Fruit fly (Drosophila melanogaster) whole organism, embryonic: Measurements from ENCODE around the gene NC2beta.
A peak's percentile ranks its signal among the peaks of the same experiment; 100 is the strongest.

ENCODE experiments used
- Antp ChIP-seq: fragments of 200-800 bp; sonication (Bioruptor generic); optimal IDR thresholded peaks from 3 replicates; lab custom pipeline; 2016; ENCODE audit warnings: missing biosample characterization, missing genetic modification characterization
- BtbVII ChIP-seq: fragments of 200-800 bp; sonication (Bioruptor generic); optimal IDR thresholded peaks from 3 replicates; lab custom pipeline; 2017; ENCODE audit warnings: missing biosample characterization, mild to moderate bottlenecking, missing genetic modification characterization
- CG10274 ChIP-seq: fragments of 200-800 bp; sonication (Bioruptor generic); optimal IDR thresholded peaks from 3 replicates; lab custom pipeline; 2017; ENCODE audit warnings: missing biosample characterization, mild to moderate bottlenecking, missing genetic modification characterization
- CG11085 ChIP-seq: fragments of 200-800 bp; sonication (Bioruptor generic); IDR thresholded peaks from 2 replicates; pipeline ENCODE4 v1.3.6; 2022; ENCODE audit warnings: missing biosample characterization, missing genetic modification characterization
- CG13123 ChIP-seq: fragments of 200-800 bp; sonication (Bioruptor generic); optimal IDR thresholded peaks from 2 replicates; lab custom pipeline; 2016; ENCODE audit warnings: missing biosample characterization, missing genetic modification characterization
- CG1603 ChIP-seq: fragments of 200-800 bp; sonication (Bioruptor generic); optimal IDR thresholded peaks from 2 replicates; lab custom pipeline; 2019; ENCODE audit warnings: missing biosample characterization, mild to moderate bottlenecking, missing genetic modification characterization, moderate library complexity
- CG17186 ChIP-seq: fragments of 200-800 bp; sonication (Bioruptor generic); optimal IDR thresholded peaks from 3 replicates; lab custom pipeline; 2017; ENCODE audit warnings: missing biosample characterization, missing genetic modification reagents, missing genetic modification characterization
- CG17829 ChIP-seq: fragments of 200-800 bp; optimal IDR thresholded peaks from 2 replicates; lab custom pipeline; 2019; ENCODE audit warnings: missing biosample characterization, mild to moderate bottlenecking, missing genetic modification characterization, moderate library complexity
- CG18619 ChIP-seq: fragments of 200-800 bp; sonication (Bioruptor generic); optimal IDR thresholded peaks from 3 replicates; lab custom pipeline; 2017; ENCODE audit warnings: missing biosample characterization, mild to moderate bottlenecking, missing genetic modification characterization
- CG30020 ChIP-seq: fragments of 200-800 bp; optimal IDR thresholded peaks from 2 replicates; lab custom pipeline; 2019; ENCODE audit warnings: missing biosample characterization, mild to moderate bottlenecking, missing genetic modification characterization, moderate library complexity
- CG31224 ChIP-seq: fragments of 200-800 bp; sonication (Bioruptor generic); IDR thresholded peaks from 2 replicates; pipeline ENCODE4 v1.3.6; 2022; ENCODE audit warnings: missing biosample characterization, missing genetic modification characterization
- CG3726 ChIP-seq: fragments of 200-800 bp; sonication (Bioruptor generic); IDR thresholded peaks from 3 replicates; pipeline ENCODE4, ENCODE4 v1.3.6; 2022; ENCODE audit warnings: missing biosample characterization, missing genetic modification characterization
- CG4328 ChIP-seq: fragments of 200-800 bp; sonication (Bioruptor generic); optimal IDR thresholded peaks from 3 replicates; lab custom pipeline; 2017; ENCODE audit warnings: missing biosample characterization, missing genetic modification reagents, missing genetic modification characterization
- CG7556 ChIP-seq: fragments of 200-800 bp; sonication (Bioruptor generic); optimal IDR thresholded peaks from 2 replicates; lab custom pipeline; 2017; ENCODE audit warnings: missing biosample characterization, mild to moderate bottlenecking, missing genetic modification characterization
- CG8281 ChIP-seq: fragments of 200-800 bp; sonication (Bioruptor generic); optimal IDR thresholded peaks from 2 replicates; lab custom pipeline; 2018; ENCODE audit warnings: missing biosample characterization, mild to moderate bottlenecking, missing genetic modification characterization, moderate library complexity
- CHES-1-like ChIP-seq: fragments of 200-800 bp; sonication (Bioruptor generic); optimal IDR thresholded peaks from 2 replicates; lab custom pipeline; 2016; ENCODE audit warnings: missing biosample characterization, missing genetic modification characterization
- CoRest ChIP-seq: fragments of 200-800 bp; sonication (Bioruptor generic); optimal IDR thresholded peaks from 3 replicates; lab custom pipeline; 2018; ENCODE audit warnings: missing biosample characterization, mild to moderate bottlenecking, missing genetic modification characterization, moderate library complexity
- Dbx ChIP-seq: fragments of 200-800 bp; sonication (Bioruptor generic); IDR thresholded peaks from 3 replicates; pipeline ENCODE4 v1.3.6; 2022; ENCODE audit warnings: missing biosample characterization, missing genetic modification characterization
- Dp ChIP-seq: fragments of 200-800 bp; sonication (Bioruptor generic); optimal IDR thresholded peaks from 2 replicates; lab custom pipeline; 2018; ENCODE audit warnings: missing biosample characterization, mild to moderate bottlenecking, missing genetic modification characterization, moderate library complexity
- Fer2 ChIP-seq: fragments of 200-800 bp; sonication (Bioruptor generic); optimal IDR thresholded peaks from 2 replicates; lab custom pipeline; 2018; ENCODE audit warnings: missing biosample characterization, mild to moderate bottlenecking, missing genetic modification characterization, moderate library complexity
- HLHmδ ChIP-seq: fragments of 200-800 bp; sonication (Bioruptor generic); optimal IDR thresholded peaks from 2 replicates; lab custom pipeline; 2018; ENCODE audit warnings: missing biosample characterization, mild to moderate bottlenecking, missing genetic modification characterization, moderate library complexity
- HmgZ ChIP-seq: fragments of 200-800 bp; sonication (Bioruptor generic); optimal IDR thresholded peaks from 2 replicates; lab custom pipeline; 2018; ENCODE audit warnings: missing biosample characterization, mild to moderate bottlenecking, missing genetic modification characterization
- Kr ChIP-seq: fragments of 200-800 bp; sonication (Bioruptor generic); optimal IDR thresholded peaks from 2 replicates; lab custom pipeline; 2017; ENCODE audit warnings: missing biosample characterization, mild to moderate bottlenecking, missing genetic modification characterization
- NC2β ChIP-seq: fragments of 200-800 bp; sonication (Bioruptor generic); optimal IDR thresholded peaks from 2 replicates; lab custom pipeline; 2016; ENCODE audit warnings: missing biosample characterization, missing genetic modification characterization
- Nf-YB ChIP-seq: fragments of 200-800 bp; sonication (Bioruptor generic); optimal IDR thresholded peaks from 3 replicates; lab custom pipeline; 2019; ENCODE audit warnings: missing biosample characterization, mild to moderate bottlenecking, missing genetic modification characterization, moderate library complexity
- Oli ChIP-seq: fragments of 200-800 bp; sonication (Bioruptor generic); optimal IDR thresholded peaks from 2 replicates; lab custom pipeline; 2018; ENCODE audit warnings: missing biosample characterization, mild to moderate bottlenecking, missing genetic modification characterization, moderate library complexity
- Ravus ChIP-seq: fragments of 200-800 bp; sonication (Bioruptor generic); IDR thresholded peaks from 2 replicates; pipeline ENCODE4 v1.3.6; 2022; ENCODE audit warnings: missing biosample characterization, missing genetic modification characterization
- ac ChIP-seq: fragments of 200-800 bp; sonication (Bioruptor generic); optimal IDR thresholded peaks from 3 replicates; lab custom pipeline; 2017; ENCODE audit warnings: missing biosample characterization, mild to moderate bottlenecking, missing genetic modification characterization
- ash1 ChIP-seq: fragments of 200-800 bp; sonication (Bioruptor generic); optimal IDR thresholded peaks from 2 replicates; lab custom pipeline; 2018; ENCODE audit warnings: missing biosample characterization, mild to moderate bottlenecking, missing genetic modification characterization
- bab2 ChIP-seq: fragments of 200-800 bp; sonication (Bioruptor generic); optimal IDR thresholded peaks from 2 replicates; lab custom pipeline; 2016; ENCODE audit warnings: missing biosample characterization, missing genetic modification characterization
- crol ChIP-seq: fragments of 200-800 bp; sonication (Bioruptor generic); IDR thresholded peaks from 2 replicates; pipeline ENCODE4 v1.3.6; 2022; ENCODE audit warnings: missing biosample characterization, missing genetic modification characterization
- eve ChIP-seq, 2 experiments: fragments of >200 bp; optimal IDR thresholded peaks; 2 replicates each; lab custom pipeline; 2017; ENCODE audit warnings: missing biosample characterization in 2 of 2, missing genetic modification characterization in 2 of 2
- eyg ChIP-seq: fragments of 200-800 bp; sonication (Bioruptor generic); optimal IDR thresholded peaks from 3 replicates; lab custom pipeline; 2016; ENCODE audit warnings: missing biosample characterization, missing genetic modification characterization
- gcm ChIP-seq: fragments of 200-800 bp; sonication (Bioruptor generic); optimal IDR thresholded peaks from 2 replicates; lab custom pipeline; 2019; ENCODE audit warnings: missing biosample characterization, mild to moderate bottlenecking, missing genetic modification characterization, moderate library complexity
- gsb-n ChIP-seq: fragments of 200-800 bp; sonication (Bioruptor generic); optimal IDR thresholded peaks from 3 replicates; lab custom pipeline; 2018; ENCODE audit warnings: missing biosample characterization, mild to moderate bottlenecking, missing genetic modification characterization
- ken ChIP-seq: fragments of 200-800 bp; sonication (Bioruptor generic); IDR thresholded peaks from 3 replicates; pipeline ENCODE4 v1.3.6; 2022; ENCODE audit warnings: missing biosample characterization, missing genetic modification characterization
- lov ChIP-seq, 2 experiments: fragments of 200-800 bp in 1 of 2; fragments of >200 bp in 1 of 2; sonication (Bioruptor generic) in 1 of 2; IDR thresholded peaks in 1 of 2; optimal IDR thresholded peaks in 1 of 2; 2 replicates in 1 of 2; 3 replicates in 1 of 2; pipeline versions ENCODE4 v1.3.6 to Lab custom; 2017 to 2022; ENCODE audit warnings: missing biosample characterization in 1 of 2, missing genetic modification characterization in 1 of 2
- nau ChIP-seq: fragments of 200-800 bp; sonication (Bioruptor generic); optimal IDR thresholded peaks from 3 replicates; lab custom pipeline; 2017; ENCODE audit warnings: missing biosample characterization, mild to moderate bottlenecking, missing genetic modification characterization, missing genetic modification reagents
- onecut ChIP-seq: fragments of 200-800 bp; sonication (Bioruptor generic); IDR thresholded peaks from 2 replicates; pipeline ENCODE4 v1.3.6; 2022; ENCODE audit warnings: missing biosample characterization, missing genetic modification characterization
- p53 ChIP-seq: fragments of 200-800 bp; sonication (Bioruptor generic); optimal IDR thresholded peaks from 2 replicates; lab custom pipeline; 2016; ENCODE audit warnings: missing biosample characterization, missing genetic modification characterization
- phol ChIP-seq: fragments of 200-800 bp; sonication (Bioruptor generic); optimal IDR thresholded peaks from 3 replicates; lab custom pipeline; 2018; ENCODE audit warnings: missing biosample characterization, mild to moderate bottlenecking, missing genetic modification characterization, moderate library complexity
- ranshi ChIP-seq: fragments of 200-800 bp; sonication (Bioruptor generic); IDR thresholded peaks from 2 replicates; pipeline ENCODE4 v1.3.6; 2022; ENCODE audit warnings: missing biosample characterization, missing genetic modification characterization
- sd ChIP-seq: fragments of 200-800 bp; sonication (Bioruptor generic); optimal IDR thresholded peaks from 3 replicates; lab custom pipeline; 2018; ENCODE audit warnings: missing biosample characterization, mild to moderate bottlenecking, missing genetic modification characterization, moderate library complexity
- ssp ChIP-seq: fragments of 200-800 bp; sonication (Bioruptor generic); IDR thresholded peaks from 2 replicates; pipeline ENCODE4 v1.3.6; 2022; ENCODE audit warnings: missing biosample characterization, missing genetic modification characterization
- tll ChIP-seq, 2 experiments: fragments of 200-800 bp in 1 of 2; fragments of >200 bp in 1 of 2; sonication (Bioruptor generic) in 1 of 2; optimal IDR thresholded peaks; 2 replicates each; lab custom pipeline; 2017 to 2019; ENCODE audit warnings: missing biosample characterization in 2 of 2, missing genetic modification characterization in 2 of 2, mild to moderate bottlenecking in 1 of 2, moderate library complexity in 1 of 2
- vvl ChIP-seq: fragments of 200-800 bp; sonication (Bioruptor generic); IDR thresholded peaks from 2 replicates; pipeline ENCODE4 v1.3.6; 2022; ENCODE audit warnings: missing biosample characterization, missing genetic modification characterization
- wek ChIP-seq: fragments of 200-800 bp; sonication (Bioruptor generic); optimal IDR thresholded peaks from 3 replicates; lab custom pipeline; 2018; ENCODE audit warnings: missing biosample characterization, mild to moderate bottlenecking, missing genetic modification characterization, moderate library complexity

The NC2beta gene

DNA sequence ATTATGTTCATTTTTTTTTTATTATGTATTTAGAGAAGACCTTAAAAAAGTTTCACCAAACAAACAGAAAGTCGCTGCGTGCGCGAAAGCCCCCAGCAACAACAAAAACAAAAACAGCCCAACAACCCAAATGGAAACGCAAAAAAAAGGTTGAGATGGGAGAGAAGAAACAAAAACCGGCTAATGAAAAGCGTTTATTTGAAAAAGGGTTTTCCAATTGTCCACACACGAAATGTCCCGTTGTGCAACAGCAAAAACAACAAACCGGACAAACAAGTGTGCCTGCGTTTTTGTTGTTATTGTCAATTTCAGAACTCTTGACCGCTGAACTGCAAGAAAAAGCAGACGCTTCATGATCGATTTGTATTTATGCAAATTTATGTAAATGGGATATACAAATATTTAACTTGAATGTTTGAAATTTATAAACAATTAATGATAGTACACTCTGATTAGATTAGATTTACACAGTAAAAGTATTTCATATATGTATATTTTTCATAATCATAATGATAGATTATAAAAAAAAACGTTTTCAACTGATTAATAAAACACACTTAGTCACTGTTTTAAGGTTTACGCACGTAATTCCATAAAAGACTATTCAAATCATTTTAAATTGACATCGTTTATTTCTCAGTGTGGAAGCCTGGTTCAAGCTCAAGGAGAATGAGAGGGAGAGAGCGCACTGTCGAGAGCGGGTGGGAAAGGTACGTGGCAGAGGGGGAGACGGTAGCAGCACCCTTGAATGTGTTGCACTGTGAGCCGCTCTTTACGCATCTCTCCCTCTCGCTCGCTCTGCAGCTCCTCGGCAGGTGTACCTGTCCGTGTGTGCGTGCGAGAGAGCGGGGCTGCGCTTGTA, 49.0 kb downstream of the NC2beta start (continued):
- TF ChIP-seq ken (peak; percentile 72; the same call in 1 of the 3 replicates), CG18619 (peak; percentile 51), eyg (no peak), ash1 (GFP tag; lab: Kevin White, UChicago) (no peak), CG10274 (GFP tag; lab: Kevin White, UChicago) (peak; percentile 43), Ravus (GFP tag; lab: Robert Waterston, UW) (peak; percentile 10; the same call in 1 of the 2 replicates), Oli (peak; percentile 74), wek (GFP tag; lab: Kevin White, UChicago) (no peak), onecut (peak; percentile 56), BtbVII (peak; percentile 65), gsb-n (tag; lab: Kevin White, UChicago) (peak; percentile 78), HLHmδ (GFP tag; lab: Kevin White, UChicago) (peak; percentile 70), Dp (GFP tag; lab: Kevin White, UChicago) (no peak), sd (peak; percentile 27), vvl (GFP tag; lab: Robert Waterston, UW) (peak; percentile 88), Fer2 (peak; percentile 14), p53 (GFP tag; lab: Kevin White, UChicago) (no peak), CG31224 (GFP tag; lab: Robert Waterston, UW) (peak; percentile 40; the same call in 1 of the 2 replicates), ac (GFP tag; lab: Kevin White, UChicago) (no peak), Dbx (GFP tag; lab: Robert Waterston, UW) (0 out of 3 replicates have a peak, but pooled peaks have one; percentile 35), Nf-YB (GFP tag; lab: Kevin White, UChicago) (peak; percentile 71), CG17829 (peak; percentile 85), CG11085 (GFP tag; lab: Robert Waterston, UW) (no peak), ssp (GFP tag; lab: Robert Waterston, UW) (peak; percentile 74), CHES-1-like (no peak), CG1603 (tag; lab: Kevin White, UChicago) (no peak), CG3726 (peak; percentile 73; the same call in 1 of the 3 replicates), NC2β (GFP tag; lab: Kevin White, UChicago) (no peak), bab2 (GFP tag; lab: Kevin White, UChicago) (no peak), HmgZ (tag; lab: Kevin White, UChicago) (no peak), CG7556 (GFP tag; lab: Kevin White, UChicago) (peak; percentile 89), CG8281 (tag; lab: Kevin White, UChicago) (peak; percentile 55), CG13123 (GFP tag; lab: Kevin White, UChicago) (peak; percentile 44), phol (tag; lab: Kevin White, UChicago) (peak; percentile 88), CoRest (tag; lab: Kevin White, UChicago) (peak; percentile 80), ranshi (peak; percentile 75), CG17186 (no peak), Antp (no peak), gcm (GFP tag; lab: Kevin White, UChicago) (peak; percentile 74), CG30020 (tag; lab: Kevin White, UChicago) (peak; percentile 27), crol (GFP tag; lab: Robert Waterston, UW) (peak; percentile 97), CG4328 (GFP tag; lab: Kevin White, UChicago) (peak; percentile 55), nau (GFP tag; lab: Kevin White, UChicago) (peak; percentile 56), tll (GFP tag; optimal IDR thresholded peaks at IDR 0.05; lab: Kevin White, UChicago) (peak in 1 of 2 experiments; percentile 18), lov (optimal IDR thresholded peaks at IDR 0.05; lab: Kevin White, UChicago) (no peak), lov (GFP tag; IDR thresholded peaks at IDR 0.05; lab: Robert Waterston, UW) (0 out of 3 replicates have a peak, but pooled peaks have one; percentile 49), Kr (GFP tag; lab: Kevin White, UChicago) (no peak), eve (GFP tag; optimal IDR thresholded peaks at IDR 0.05; lab: Kevin White, UChicago) (peak in 1 of 2 experiments; percentile 88)
